Fruit fly (Drosophila melanogaster) whole organism, embryonic: ENCODE data around the gene Unc-115a.

Experiments
- CG10565 ChIP-seq: fragments of 200-800 bp; sonication (Bioruptor generic); optimal IDR thresholded peaks from 3 replicates; lab custom pipeline; 2016; ENCODE audit warnings: missing biosample characterization, mild to moderate bottlenecking, missing genetic modification characterization
- CG13894 ChIP-seq: fragments of 200-800 bp; sonication (Bioruptor generic); optimal IDR thresholded peaks from 3 replicates; lab custom pipeline; 2018; ENCODE audit warnings: missing biosample characterization, mild to moderate bottlenecking, missing genetic modification characterization, moderate library complexity
- CG15011 ChIP-seq: fragments of 200-800 bp; sonication (Bioruptor generic); optimal IDR thresholded peaks from 3 replicates; lab custom pipeline; 2018; ENCODE audit warnings: missing biosample characterization, mild to moderate bottlenecking, missing genetic modification characterization
- CG17361 ChIP-seq: fragments of 200-800 bp; sonication (Bioruptor generic); IDR thresholded peaks from 3 replicates; pipeline ENCODE4 v1.3.6; 2022; ENCODE audit warnings: missing biosample characterization, missing genetic modification characterization
- CG30403 ChIP-seq: fragments of 200-800 bp; sonication (Bioruptor generic); optimal IDR thresholded peaks from 3 replicates; lab custom pipeline; 2016; ENCODE audit warnings: missing biosample characterization, missing genetic modification characterization
- CG34376 ChIP-seq: fragments of 200-800 bp; sonication (Bioruptor generic); optimal IDR thresholded peaks from 2 replicates; lab custom pipeline; 2018; ENCODE audit warnings: missing biosample characterization, mild to moderate bottlenecking, missing genetic modification characterization
- CG8281 ChIP-seq: fragments of 200-800 bp; sonication (Bioruptor generic); optimal IDR thresholded peaks from 2 replicates; lab custom pipeline; 2018; ENCODE audit warnings: missing biosample characterization, mild to moderate bottlenecking, missing genetic modification characterization, moderate library complexity
- Hmx ChIP-seq: fragments of 200-800 bp; sonication (Bioruptor generic); optimal IDR thresholded peaks from 2 replicates; lab custom pipeline; 2016; ENCODE audit warnings: missing biosample characterization, missing genetic modification characterization
- Hr78 ChIP-seq, 2 experiments: fragments of 200-800 bp in 1 of 2; fragments of >200 bp in 1 of 2; sonication (Bioruptor generic) in 1 of 2; optimal IDR thresholded peaks; 2 replicates each; lab custom pipeline; 2017 to 2019; ENCODE audit warnings: missing biosample characterization in 2 of 2, missing genetic modification characterization in 2 of 2, mild to moderate bottlenecking in 1 of 2, moderate library complexity in 1 of 2
- NfI ChIP-seq: fragments of 200-800 bp; sonication (Bioruptor generic); optimal IDR thresholded peaks from 3 replicates; lab custom pipeline; 2018; ENCODE audit warnings: missing biosample characterization, mild to moderate bottlenecking, missing genetic modification characterization, moderate library complexity
- Pdp1 ChIP-seq, 2 experiments: fragments of 200-800 bp; sonication (Bioruptor generic); optimal IDR thresholded peaks; 3 replicates each; lab custom pipeline; 2016; ENCODE audit warnings: missing biosample characterization in 2 of 2, missing genetic modification characterization in 2 of 2, mild to moderate bottlenecking in 1 of 2, moderate library complexity in 1 of 2
- cg ChIP-seq: fragments of 200-800 bp; sonication (Bioruptor generic); optimal IDR thresholded peaks from 3 replicates; lab custom pipeline; 2019; ENCODE audit warnings: missing biosample characterization, mild to moderate bottlenecking, missing genetic modification characterization, moderate library complexity
- disco-r ChIP-seq: fragments of 200-800 bp; sonication (Bioruptor generic); optimal IDR thresholded peaks from 2 replicates; lab custom pipeline; 2016; ENCODE audit warnings: missing biosample characterization, missing genetic modification characterization
- exex ChIP-seq: fragments of 200-800 bp; sonication (Bioruptor generic); optimal IDR thresholded peaks from 4 replicates; lab custom pipeline; 2018; ENCODE audit warnings: missing biosample characterization, mild to moderate bottlenecking, missing genetic modification characterization, moderate library complexity
- grn ChIP-seq: fragments of 200-800 bp; sonication (Bioruptor generic); optimal IDR thresholded peaks from 3 replicates; lab custom pipeline; 2017; ENCODE audit warnings: missing biosample characterization, missing genetic modification characterization
- lab ChIP-seq: fragments of 200-800 bp; sonication (Bioruptor generic); optimal IDR thresholded peaks from 3 replicates; lab custom pipeline; 2017; ENCODE audit warnings: missing biosample characterization, missing genetic modification characterization, mild to moderate bottlenecking, moderate library complexity, missing genetic modification reagents
- mirr ChIP-seq: fragments of 200-800 bp; sonication (Bioruptor generic); optimal IDR thresholded peaks from 3 replicates; lab custom pipeline; 2018; ENCODE audit warnings: missing biosample characterization, mild to moderate bottlenecking, missing genetic modification characterization
- pnt ChIP-seq: fragments of 200-800 bp; sonication (Bioruptor generic); optimal IDR thresholded peaks from 3 replicates; lab custom pipeline; 2016; ENCODE audit warnings: missing biosample characterization, missing genetic modification characterization
- sob ChIP-seq: fragments of 200-800 bp; sonication (Bioruptor generic); IDR thresholded peaks from 2 replicates; pipeline ENCODE4 v1.3.6; 2022; ENCODE audit warnings: missing biosample characterization, missing genetic modification characterization
- tio ChIP-seq: fragments of 200-800 bp; sonication (Bioruptor generic); optimal IDR thresholded peaks from 2 replicates; lab custom pipeline; 2017; ENCODE audit warnings: missing biosample characterization, missing genetic modification characterization, inconsistent platforms

Unc-115a gene

DNA sequence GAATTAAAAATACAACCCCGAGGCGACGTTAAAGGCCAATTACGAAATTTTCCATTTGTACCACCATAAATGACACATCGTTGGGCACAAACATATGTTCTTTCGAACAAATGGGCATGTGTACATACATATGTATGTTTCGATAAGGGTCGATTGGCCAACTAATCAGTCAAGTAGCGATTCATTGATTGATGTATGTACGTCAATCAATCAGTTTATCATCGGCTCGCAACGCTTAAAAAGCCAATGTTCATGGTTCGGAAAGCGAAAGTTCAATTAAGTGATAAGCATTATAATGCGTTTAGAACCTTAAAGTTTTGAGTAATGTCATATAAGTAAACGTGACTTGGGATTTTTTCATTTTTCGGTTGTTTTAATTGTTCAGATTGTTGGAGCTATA lies 60.6 kb downstream of the Unc-115a start:
- no peak for TF ChIP-seq CG15011 (GFP tag; lab: Kevin White, UChicago)
- TF ChIP-seq sob (GFP tag; lab: Robert Waterston, UW), result 0 out of 2 replicates have a peak, but pooled peaks have one; percentile 10
- TF ChIP-seq cg (GFP tag; lab: Kevin White, UChicago), result no peak
- TF ChIP-seq CG10565 (GFP tag; lab: Kevin White, UChicago), result no peak
- no peak for TF ChIP-seq Hmx (GFP tag; lab: Kevin White, UChicago)
- TF ChIP-seq CG8281 (tag; lab: Kevin White, UChicago), result peak; percentile 93
- no peak for TF ChIP-seq tio
- no peak for TF ChIP-seq disco-r (GFP tag; lab: Kevin White, UChicago)
- peak; percentile 2 for TF ChIP-seq CG13894 (tag; lab: Kevin White, UChicago)
- peak in 1 of 2 experiments; percentile 69 for TF ChIP-seq Pdp1 (GFP tag; optimal IDR thresholded peaks at IDR 0.05; lab: Kevin White, UChicago)
- TF ChIP-seq mirr (GFP tag; lab: Kevin White, UChicago), result peak; percentile 66
- TF ChIP-seq pnt (GFP tag; lab: Kevin White, UChicago), result no peak
- TF ChIP-seq grn, result peak; percentile 40
- no peak for TF ChIP-seq NfI (GFP tag; lab: Kevin White, UChicago)
- no peak for TF ChIP-seq CG30403 (GFP tag; lab: Kevin White, UChicago)
- no peak for TF ChIP-seq CG17361 (GFP tag; lab: Robert Waterston, UW)
- peak in 1 of 2 experiments; percentile 46 for TF ChIP-seq Hr78 (GFP tag; optimal IDR thresholded peaks at IDR 0.05; lab: Kevin White, UChicago)
- peak; percentile 11 for TF ChIP-seq CG34376 (GFP tag; lab: Kevin White, UChicago)
- TF ChIP-seq lab (GFP tag; lab: Kevin White, UChicago), result peak; percentile 41
- TF ChIP-seq exex (tag; lab: Kevin White, UChicago), result peak; percentile 84
